Worm (Caenorhabditis elegans) whole organism, late embryonic: Measurements from ENCODE around the gene slfl-5.

Experiments used
- K09A11.1 ChIP-seq: sonication (generic microtip); optimal IDR thresholded peaks from 2 replicates; lab custom pipeline; 2017; ENCODE audit warnings: antibody characterized with exemption, mild to moderate bottlenecking, missing genetic modification characterization, missing compliant biosample characterization; ENCODE audit not compliant: insufficient read depth
- ama-1 ChIP-seq: fragments of 150-350 bp; optimal IDR thresholded peaks from 2 replicates; lab custom pipeline; 2014
- che-1 ChIP-seq: sonication (generic microtip); optimal IDR thresholded peaks from 2 replicates; lab custom pipeline; 2016; ENCODE audit warnings: mild to moderate bottlenecking, missing genetic modification characterization, missing compliant biosample characterization
- dmd-4 ChIP-seq: sonication (generic microtip); optimal IDR thresholded peaks from 2 replicates; lab custom pipeline; 2016; ENCODE audit warnings: borderline replicate concordance, missing genetic modification characterization, missing compliant biosample characterization
- dve-1 ChIP-seq: sonication (generic microtip); optimal IDR thresholded peaks from 2 replicates; lab custom pipeline; 2017; ENCODE audit warnings: antibody characterized with exemption, mild to moderate bottlenecking, missing genetic modification characterization, missing compliant biosample characterization
- elt-4 ChIP-seq: sonication (generic microtip); optimal IDR thresholded peaks from 2 replicates; lab custom pipeline; 2016; ENCODE audit warnings: missing genetic modification characterization, missing compliant biosample characterization
- nhr-11 ChIP-seq: fragments of 150-350 bp; optimal IDR thresholded peaks from 2 replicates; lab custom pipeline; 2014; ENCODE audit warnings: missing biosample characterization, missing genetic modification characterization
- pat-9 ChIP-seq: fragments of 200-800 bp; sonication (Bioruptor generic); optimal IDR thresholded peaks from 2 replicates; lab custom pipeline; 2018; ENCODE audit warnings: mild to moderate bottlenecking, missing genetic modification characterization, moderate library complexity, missing compliant biosample characterization
- pqm-1 ChIP-seq: sonication (generic microtip); optimal IDR thresholded peaks from 2 replicates; lab custom pipeline; 2016; ENCODE audit warnings: missing genetic modification characterization, missing compliant biosample characterization
- sdc-2 ChIP-seq: sonication (generic microtip); optimal IDR thresholded peaks from 2 replicates; lab custom pipeline; 2016; ENCODE audit warnings: missing genotype, missing genetic modification characterization, missing compliant biosample characterization
- sox-4 ChIP-seq: sonication (generic microtip); optimal IDR thresholded peaks from 2 replicates; lab custom pipeline; 2017; ENCODE audit warnings: mild to moderate bottlenecking, missing genetic modification characterization, inconsistent platforms, missing compliant biosample characterization
- ttx-3 ChIP-seq: sonication (generic microtip); optimal IDR thresholded peaks from 2 replicates; lab custom pipeline; 2016; ENCODE audit warnings: missing genetic modification reagents, missing genetic modification characterization, missing compliant biosample characterization
- unc-55 ChIP-seq: sonication (generic microtip); optimal IDR thresholded peaks from 2 replicates; lab custom pipeline; 2017; ENCODE audit warnings: missing biosample characterization, missing genetic modification reagents, missing genetic modification characterization
- ztf-16 ChIP-seq: sonication (generic microtip); optimal IDR thresholded peaks from 2 replicates; lab custom pipeline; 2017; ENCODE audit warnings: missing genetic modification characterization, missing compliant biosample characterization

DNA sequence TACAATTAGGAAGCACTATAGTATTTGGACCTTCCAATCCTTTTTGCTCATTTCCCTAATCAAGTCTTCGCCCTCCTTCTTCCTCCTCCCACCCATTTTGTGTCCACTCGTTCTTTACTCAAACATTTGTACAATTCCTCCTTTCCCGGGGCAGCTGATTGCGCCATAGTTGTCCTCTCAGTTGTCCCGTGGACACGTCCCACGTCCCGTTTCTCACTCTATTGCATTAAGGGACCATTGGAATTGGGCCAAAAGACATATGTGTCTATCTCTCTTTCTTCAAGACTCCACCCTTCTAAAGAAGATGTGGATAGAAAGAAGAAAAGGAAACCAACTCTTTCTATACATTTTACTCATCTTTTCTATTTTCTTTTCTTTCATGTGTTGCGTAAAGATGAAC is 33.8 kb downstream of the slfl-5 start:
- TF ChIP-seq pqm-1 (tag; lab: Kevin White, UChicago), result no peak
- no peak for TF ChIP-seq K09A11.1 (tag; lab: Kevin White, UChicago)
- TF ChIP-seq ttx-3 (tag; lab: Kevin White, UChicago), result no peak
- no peak for TF ChIP-seq che-1 (tag; lab: Kevin White, UChicago)
- no peak for TF ChIP-seq sdc-2 (tag; lab: Kevin White, UChicago)
- no peak for TF ChIP-seq unc-55 (GFP tag; lab: Kevin White, UChicago)
- no peak for TF ChIP-seq pat-9 (tag; lab: Kevin White, UChicago)
- no peak for TF ChIP-seq dmd-4 (tag; lab: Kevin White, UChicago)
- TF ChIP-seq ama-1 (lab: Kevin White, UChicago), result no peak
- TF ChIP-seq sox-4, result no peak
- no peak for TF ChIP-seq ztf-16 (tag; lab: Kevin White, UChicago)
- TF ChIP-seq elt-4, result no peak
- TF ChIP-seq nhr-11 (tag; lab: Kevin White, UChicago), result no peak
- TF ChIP-seq dve-1 (tag; lab: Kevin White, UChicago), result no peak
